Worm (Caenorhabditis elegans) whole organism, late embryonic: Measurements from ENCODE around the gene T05B4.12.

ENCODE experiments used
- C08G9.2 ChIP-seq: sonication (generic microtip); optimal IDR thresholded peaks from 2 replicates; lab custom pipeline; 2016; ENCODE audit warnings: mild to moderate bottlenecking, missing genetic modification characterization, moderate library complexity, missing compliant biosample characterization
- F13H6.1 ChIP-seq: sonication (generic microtip); optimal IDR thresholded peaks from 2 replicates; lab custom pipeline; 2016; ENCODE audit warnings: missing genetic modification characterization, missing compliant biosample characterization
- K09A11.1 ChIP-seq: sonication (generic microtip); optimal IDR thresholded peaks from 2 replicates; lab custom pipeline; 2017; ENCODE audit warnings: antibody characterized with exemption, mild to moderate bottlenecking, missing genetic modification characterization, missing compliant biosample characterization; ENCODE audit not compliant: insufficient read depth
- ahr-1 ChIP-seq: sonication (generic microtip); optimal IDR thresholded peaks from 2 replicates; lab custom pipeline; 2016; ENCODE audit warnings: missing genetic modification characterization, missing compliant biosample characterization
- ama-1 ChIP-seq: fragments of 150-350 bp; optimal IDR thresholded peaks from 2 replicates; lab custom pipeline; 2014
- ceh-14 ChIP-seq: sonication (generic microtip); optimal IDR thresholded peaks from 2 replicates; lab custom pipeline; 2016; ENCODE audit warnings: missing genotype, missing genetic modification characterization, missing compliant biosample characterization
- ceh-24 ChIP-seq: sonication (generic microtip); optimal IDR thresholded peaks from 2 replicates; lab custom pipeline; 2016; ENCODE audit warnings: mild to moderate bottlenecking, missing genetic modification characterization, missing compliant biosample characterization
- ceh-31 ChIP-seq: sonication (generic microtip); optimal IDR thresholded peaks from 2 replicates; lab custom pipeline; 2016; ENCODE audit warnings: missing genetic modification characterization, missing compliant biosample characterization
- ceh-45 ChIP-seq: fragments of 200-800 bp; sonication (Bioruptor generic); IDR thresholded peaks from 2 replicates; pipeline ENCODE4 v1.3.6; 2022; ENCODE audit warnings: missing genetic modification reagents, missing genetic modification characterization, missing compliant biosample characterization
- ceh-48 ChIP-seq: sonication (generic microtip); optimal IDR thresholded peaks from 2 replicates; lab custom pipeline; 2016; ENCODE audit warnings: missing genetic modification characterization, inconsistent platforms, missing compliant biosample characterization
- ceh-9 ChIP-seq: sonication (generic microtip); optimal IDR thresholded peaks from 2 replicates; lab custom pipeline; 2016; ENCODE audit warnings: mild to moderate bottlenecking, missing genetic modification characterization, inconsistent platforms, missing compliant biosample characterization
- che-1 ChIP-seq: sonication (generic microtip); optimal IDR thresholded peaks from 2 replicates; lab custom pipeline; 2016; ENCODE audit warnings: mild to moderate bottlenecking, missing genetic modification characterization, missing compliant biosample characterization
- elt-2 ChIP-seq: sonication (generic microtip); optimal IDR thresholded peaks from 2 replicates; lab custom pipeline; 2016; ENCODE audit warnings: missing genetic modification reagents, missing genetic modification characterization, missing compliant biosample characterization
- elt-4 ChIP-seq: sonication (generic microtip); optimal IDR thresholded peaks from 2 replicates; lab custom pipeline; 2016; ENCODE audit warnings: missing genetic modification characterization, missing compliant biosample characterization
- ets-4 ChIP-seq: sonication (generic microtip); optimal IDR thresholded peaks from 2 replicates; lab custom pipeline; 2016; ENCODE audit warnings: missing genetic modification characterization, missing compliant biosample characterization
- eyg-1 ChIP-seq: sonication (generic microtip); optimal IDR thresholded peaks from 2 replicates; lab custom pipeline; 2016; ENCODE audit warnings: missing genotype, missing genetic modification characterization, missing compliant biosample characterization
- fkh-10 ChIP-seq: fragments of 150-350 bp; optimal IDR thresholded peaks from 2 replicates; lab custom pipeline; 2014; ENCODE audit warnings: missing biosample characterization, missing genetic modification reagents, missing genetic modification characterization
- hlh-15 ChIP-seq: sonication (generic microtip); optimal IDR thresholded peaks from 2 replicates; lab custom pipeline; 2016; ENCODE audit warnings: missing genetic modification characterization, missing compliant biosample characterization
- lim-6 ChIP-seq: sonication (generic microtip); optimal IDR thresholded peaks from 2 replicates; lab custom pipeline; 2016; ENCODE audit warnings: missing genetic modification characterization, missing compliant biosample characterization
- madf-2 ChIP-seq: sonication (generic microtip); optimal IDR thresholded peaks from 2 replicates; lab custom pipeline; 2017; ENCODE audit warnings: missing genetic modification characterization, missing compliant biosample characterization
- nhr-11 ChIP-seq: fragments of 150-350 bp; optimal IDR thresholded peaks from 2 replicates; lab custom pipeline; 2014; ENCODE audit warnings: missing biosample characterization, missing genetic modification characterization
- nhr-232 ChIP-seq: sonication (generic microtip); optimal IDR thresholded peaks from 2 replicates; lab custom pipeline; 2016; ENCODE audit warnings: missing genetic modification characterization, missing compliant biosample characterization
- odd-2 ChIP-seq: sonication (generic microtip); optimal IDR thresholded peaks from 2 replicates; lab custom pipeline; 2017; ENCODE audit warnings: antibody characterized with exemption, mild to moderate bottlenecking, missing genetic modification characterization, missing compliant biosample characterization
- pax-1 ChIP-seq: fragments of 150-350 bp; optimal IDR thresholded peaks from 2 replicates; lab custom pipeline; 2014; ENCODE audit warnings: missing biosample characterization, missing genetic modification characterization
- pha-2 ChIP-seq: sonication (generic microtip); optimal IDR thresholded peaks from 2 replicates; lab custom pipeline; 2017; ENCODE audit warnings: mild to moderate bottlenecking, missing genetic modification characterization, missing compliant biosample characterization
- rnt-1 ChIP-seq: sonication (generic microtip); optimal IDR thresholded peaks from 2 replicates; lab custom pipeline; 2016; ENCODE audit warnings: missing genetic modification characterization, missing compliant biosample characterization
- sox-2 ChIP-seq: fragments of 200-800 bp; sonication (Bioruptor generic); IDR thresholded peaks from 2 replicates; pipeline ENCODE4 v1.3.6; 2022; ENCODE audit warnings: missing genetic modification reagents, missing genetic modification characterization, missing compliant biosample characterization
- sox-4 ChIP-seq: sonication (generic microtip); optimal IDR thresholded peaks from 2 replicates; lab custom pipeline; 2017; ENCODE audit warnings: mild to moderate bottlenecking, missing genetic modification characterization, inconsistent platforms, missing compliant biosample characterization
- tbx-2 ChIP-seq: sonication (generic microtip); optimal IDR thresholded peaks from 2 replicates; lab custom pipeline; 2016; ENCODE audit warnings: missing genetic modification characterization, missing compliant biosample characterization
- tbx-7 ChIP-seq: sonication (generic microtip); optimal IDR thresholded peaks from 2 replicates; lab custom pipeline; 2016; ENCODE audit warnings: missing genotype, missing genetic modification characterization, missing compliant biosample characterization
- ttx-3 ChIP-seq: sonication (generic microtip); optimal IDR thresholded peaks from 2 replicates; lab custom pipeline; 2016; ENCODE audit warnings: missing genetic modification reagents, missing genetic modification characterization, missing compliant biosample characterization
- unc-3 ChIP-seq, 2 experiments: fragments of 200-800 bp in 1 of 2; sonication (Bioruptor generic) in 1 of 2; sonication (generic microtip) in 1 of 2; conservative IDR thresholded peaks in 1 of 2; optimal IDR thresholded peaks in 1 of 2; 2 replicates each; pipeline versions ENCODE4 v1.3.6 to Lab custom; 2016 to 2022; ENCODE audit warnings: missing compliant biosample characterization in 2 of 2, missing genetic modification characterization in 2 of 2, missing genetic modification reagents in 1 of 2
- unc-55 ChIP-seq: sonication (generic microtip); optimal IDR thresholded peaks from 2 replicates; lab custom pipeline; 2017; ENCODE audit warnings: missing biosample characterization, missing genetic modification reagents, missing genetic modification characterization
- ztf-16 ChIP-seq: sonication (generic microtip); optimal IDR thresholded peaks from 2 replicates; lab custom pipeline; 2017; ENCODE audit warnings: missing genetic modification characterization, missing compliant biosample characterization

T05B4.12 gene

DNA sequence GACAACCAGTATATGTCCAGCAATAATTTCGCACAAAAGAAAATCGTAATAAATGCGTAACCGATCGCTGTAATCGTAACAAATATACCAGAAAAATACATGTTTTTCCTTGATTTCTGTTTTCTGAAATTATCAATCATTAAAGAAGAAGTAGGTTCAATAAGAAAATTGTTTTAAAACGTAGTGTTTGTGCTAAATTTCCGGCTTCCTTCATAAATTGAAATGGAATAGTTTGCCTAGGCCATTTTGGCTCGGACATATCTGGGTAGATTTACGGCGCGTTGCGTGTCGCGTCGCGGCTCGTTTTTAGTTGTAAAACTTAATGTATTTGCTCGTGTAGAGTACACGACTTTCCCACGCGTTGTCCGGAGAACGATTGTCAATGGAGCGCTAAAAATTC, 42.9 kb downstream of the T05B4.12 start, which contains the start of gene F38H12.5 (continued):
- TF ChIP-seq ets-4 (tag; lab: Kevin White, UChicago) = no peak
- TF ChIP-seq ceh-9 (tag; lab: Kevin White, UChicago) = no peak
- no peak for TF ChIP-seq F13H6.1 (tag; lab: Kevin White, UChicago)
- no peak for TF ChIP-seq ceh-24

DNA sequence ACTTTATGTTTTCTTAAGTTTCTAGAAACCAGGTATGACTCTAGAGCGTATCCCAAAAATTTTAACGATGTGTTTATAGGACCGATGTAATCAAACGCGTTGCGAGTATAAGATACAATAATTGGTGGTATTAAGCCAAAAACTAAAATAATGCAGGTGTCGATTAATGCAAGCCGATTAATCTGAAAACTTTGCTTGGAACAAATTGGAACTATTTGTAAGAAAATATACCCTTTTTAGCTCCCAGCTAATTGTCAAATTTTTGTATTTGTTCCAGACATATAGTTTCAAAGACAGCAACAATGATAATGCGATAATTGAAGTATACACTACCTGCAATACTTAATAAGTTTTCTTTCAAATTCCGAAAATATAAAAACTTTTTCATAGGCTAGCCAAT, 44.6 kb downstream of the T05B4.12 start, which contains the start of gene srh-211:
TSS of gene srh-211 (minus strand) at position 101 of the 400 bp plus-strand sequence.
- TF ChIP-seq ahr-1 (tag; lab: Kevin White, UChicago) (no peak), K09A11.1 (no peak), ceh-45 (no peak), F13H6.1 (tag; lab: Kevin White, UChicago) (no peak), ets-4 (tag; lab: Kevin White, UChicago) (no peak), che-1 (tag; lab: Kevin White, UChicago) (no peak), pax-1 (no peak), ceh-31 (no peak), ceh-9 (tag; lab: Kevin White, UChicago) (no peak), ama-1 (lab: Kevin White, UChicago) (no peak), unc-55 (no peak), fkh-10 (GFP tag; lab: Kevin White, UChicago) (no peak), sox-4 (tag; lab: Kevin White, UChicago) (no peak), ceh-48 (tag; lab: Kevin White, UChicago) (no peak)
- TF ChIP-seq, all 69 proteins: peak for 0

- TF ChIP-seq rnt-1 (no peak), F13H6.1 (tag; lab: Kevin White, UChicago) (no peak), nhr-232 (tag; lab: Kevin White, UChicago) (no peak), ceh-14 (no peak), unc-3 (GFP tag; conservative IDR thresholded peaks at IDR 0.05; lab: Robert Waterston, UW) (no peak), unc-3 (tag; optimal IDR thresholded peaks at IDR 0.05; lab: Kevin White, UChicago) (no peak), tbx-7 (no peak), ceh-48 (tag; lab: Kevin White, UChicago) (no peak), hlh-15 (no peak), pax-1 (no peak), ztf-16 (tag; lab: Kevin White, UChicago) (no peak), tbx-2 (tag; lab: Kevin White, UChicago) (no peak), elt-4 (tag; lab: Kevin White, UChicago) (no peak), nhr-11 (no peak), pha-2 (no peak), odd-2 (no peak), ttx-3 (tag; lab: Kevin White, UChicago) (no peak), ahr-1 (tag; lab: Kevin White, UChicago) (no peak), eyg-1 (tag; lab: Kevin White, UChicago) (no peak), ceh-9 (tag; lab: Kevin White, UChicago) (no peak)
Measured at ce11 chrV:4080546-4080945, 45.3 kb downstream of the T05B4.12 start.

DNA sequence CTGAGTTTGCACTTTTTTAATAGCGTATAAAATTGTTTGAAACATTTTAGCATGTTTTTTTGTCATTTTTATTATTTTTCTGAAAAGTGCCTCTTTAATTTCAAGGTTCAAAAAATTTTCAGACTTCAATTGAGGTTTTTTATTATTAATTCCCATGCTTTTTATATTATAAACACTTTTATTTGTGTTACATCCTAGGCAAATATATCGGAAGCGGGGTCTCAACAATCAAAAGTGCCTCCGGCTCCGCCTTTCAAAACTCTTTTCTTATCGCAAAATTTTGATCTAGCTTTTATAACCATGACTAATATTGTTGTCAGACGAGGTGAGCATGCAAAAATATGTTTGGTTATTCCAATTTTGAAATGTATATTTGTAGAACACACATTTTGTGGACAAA, 52.4 kb downstream of the T05B4.12 start, which contains the start of gene otpl-2:
TSS of gene otpl-2 (plus strand) at position 301 of the 400 bp plus-strand sequence.
- TF ChIP-seq C08G9.2 (tag; lab: Kevin White, UChicago) (no peak), ceh-14 (no peak), ets-4 (tag; lab: Kevin White, UChicago) (no peak), madf-2 (tag; lab: Kevin White, UChicago) (no peak), unc-55 (no peak), elt-2 (tag; lab: Kevin White, UChicago) (no peak), sox-2 (GFP tag; lab: Robert Waterston, UW) (no peak), lim-6 (tag; lab: Kevin White, UChicago) (no peak)
